Worm (Caenorhabditis elegans) whole organism, L2 larva: ENCODE measurements around the gene F32G8.3.

Experiments used
- mdl-1 ChIP-seq, 2 experiments: fragments of 150-350 bp in 1 of 2; sonication (generic microtip) in 1 of 2; optimal IDR thresholded peaks; 2 replicates each; lab custom pipeline; 2017; ENCODE audit warnings: missing biosample characterization in 2 of 2, missing genetic modification characterization in 2 of 2
- nhr-11 ChIP-seq: fragments of 150-350 bp; optimal IDR thresholded peaks from 2 replicates; lab custom pipeline; 2014; ENCODE audit warnings: missing biosample characterization, missing genetic modification characterization
- ztf-11 ChIP-seq: sonication (generic microtip); optimal IDR thresholded peaks from 2 replicates; lab custom pipeline; 2017; ENCODE audit warnings: missing biosample characterization, missing genetic modification characterization

ce11 chrV:10514271-10514670 is 40.9 kb downstream of the F32G8.3 start, which contains the start of gene dmsr-8:
- TF ChIP-seq ztf-11 (tag; lab: Kevin White, UChicago) (no peak), mdl-1 (tag; optimal IDR thresholded peaks at IDR 0.05; lab: Kevin White, UChicago) (no peak), nhr-11 (no peak)
